Worm (Caenorhabditis elegans) whole organism, late embryonic: ENCODE measurements around the gene cpt-5.

ENCODE experiments used
- C08G9.2 ChIP-seq: sonication (generic microtip); optimal IDR thresholded peaks from 2 replicates; lab custom pipeline; 2016; ENCODE audit warnings: mild to moderate bottlenecking, missing genetic modification characterization, moderate library complexity, missing compliant biosample characterization
- F13H6.1 ChIP-seq: sonication (generic microtip); optimal IDR thresholded peaks from 2 replicates; lab custom pipeline; 2016; ENCODE audit warnings: missing genetic modification characterization, missing compliant biosample characterization
- K09A11.1 ChIP-seq: sonication (generic microtip); optimal IDR thresholded peaks from 2 replicates; lab custom pipeline; 2017; ENCODE audit warnings: antibody characterized with exemption, mild to moderate bottlenecking, missing genetic modification characterization, missing compliant biosample characterization; ENCODE audit not compliant: insufficient read depth
- ceh-14 ChIP-seq: sonication (generic microtip); optimal IDR thresholded peaks from 2 replicates; lab custom pipeline; 2016; ENCODE audit warnings: missing genotype, missing genetic modification characterization, missing compliant biosample characterization
- ceh-2 ChIP-seq: sonication (generic microtip); optimal IDR thresholded peaks from 2 replicates; lab custom pipeline; 2016; ENCODE audit warnings: missing genotype, missing genetic modification characterization, missing compliant biosample characterization
- ceh-22 ChIP-seq: sonication (generic microtip); optimal IDR thresholded peaks from 2 replicates; lab custom pipeline; 2017; ENCODE audit warnings: missing biosample characterization, missing genetic modification characterization
- ceh-30 ChIP-seq: fragments of 150-350 bp; optimal IDR thresholded peaks from 2 replicates; lab custom pipeline; 2014; ENCODE audit warnings: missing biosample characterization, missing genetic modification characterization
- ceh-31 ChIP-seq: sonication (generic microtip); optimal IDR thresholded peaks from 2 replicates; lab custom pipeline; 2016; ENCODE audit warnings: missing genetic modification characterization, missing compliant biosample characterization
- ceh-9 ChIP-seq: sonication (generic microtip); optimal IDR thresholded peaks from 2 replicates; lab custom pipeline; 2016; ENCODE audit warnings: mild to moderate bottlenecking, missing genetic modification characterization, inconsistent platforms, missing compliant biosample characterization
- che-1 ChIP-seq: sonication (generic microtip); optimal IDR thresholded peaks from 2 replicates; lab custom pipeline; 2016; ENCODE audit warnings: mild to moderate bottlenecking, missing genetic modification characterization, missing compliant biosample characterization
- dmd-4 ChIP-seq: sonication (generic microtip); optimal IDR thresholded peaks from 2 replicates; lab custom pipeline; 2016; ENCODE audit warnings: borderline replicate concordance, missing genetic modification characterization, missing compliant biosample characterization
- dve-1 ChIP-seq: sonication (generic microtip); optimal IDR thresholded peaks from 2 replicates; lab custom pipeline; 2017; ENCODE audit warnings: antibody characterized with exemption, mild to moderate bottlenecking, missing genetic modification characterization, missing compliant biosample characterization
- fkh-6 ChIP-seq: sonication (generic microtip); optimal IDR thresholded peaks from 2 replicates; lab custom pipeline; 2016; ENCODE audit warnings: missing genetic modification characterization, missing compliant biosample characterization
- hlh-15 ChIP-seq: sonication (generic microtip); optimal IDR thresholded peaks from 2 replicates; lab custom pipeline; 2016; ENCODE audit warnings: missing genetic modification characterization, missing compliant biosample characterization
- hlh-6 ChIP-seq: sonication (generic microtip); optimal IDR thresholded peaks from 2 replicates; lab custom pipeline; 2016; ENCODE audit warnings: missing genotype, missing genetic modification characterization, missing compliant biosample characterization
- mec-3 ChIP-seq: sonication (generic microtip); optimal IDR thresholded peaks from 2 replicates; lab custom pipeline; 2016; ENCODE audit warnings: borderline replicate concordance, missing genetic modification characterization, missing compliant biosample characterization
- nhr-11 ChIP-seq: fragments of 150-350 bp; optimal IDR thresholded peaks from 2 replicates; lab custom pipeline; 2014; ENCODE audit warnings: missing biosample characterization, missing genetic modification characterization
- nhr-232 ChIP-seq: sonication (generic microtip); optimal IDR thresholded peaks from 2 replicates; lab custom pipeline; 2016; ENCODE audit warnings: missing genetic modification characterization, missing compliant biosample characterization
- npax-4 ChIP-seq: sonication (generic microtip); optimal IDR thresholded peaks from 2 replicates; lab custom pipeline; 2016; ENCODE audit warnings: missing genetic modification characterization, missing compliant biosample characterization
- pros-1 ChIP-seq: fragments of 150-350 bp; optimal IDR thresholded peaks from 2 replicates; lab custom pipeline; 2014; ENCODE audit warnings: missing biosample characterization, missing genetic modification reagents, missing genetic modification characterization
- ref-2 ChIP-seq: sonication (generic microtip); optimal IDR thresholded peaks from 2 replicates; lab custom pipeline; 2016; ENCODE audit warnings: missing genetic modification characterization, missing compliant biosample characterization
- rnt-1 ChIP-seq: sonication (generic microtip); optimal IDR thresholded peaks from 2 replicates; lab custom pipeline; 2016; ENCODE audit warnings: missing genetic modification characterization, missing compliant biosample characterization
- sox-2 ChIP-seq: fragments of 200-800 bp; sonication (Bioruptor generic); IDR thresholded peaks from 2 replicates; pipeline ENCODE4 v1.3.6; 2022; ENCODE audit warnings: missing genetic modification reagents, missing genetic modification characterization, missing compliant biosample characterization
- syd-9 ChIP-seq: sonication (generic microtip); optimal IDR thresholded peaks from 2 replicates; lab custom pipeline; 2016; ENCODE audit warnings: mild to moderate bottlenecking, missing genetic modification characterization, moderate library complexity, missing compliant biosample characterization
- tbx-2 ChIP-seq: sonication (generic microtip); optimal IDR thresholded peaks from 2 replicates; lab custom pipeline; 2016; ENCODE audit warnings: missing genetic modification characterization, missing compliant biosample characterization
- ttx-3 ChIP-seq: sonication (generic microtip); optimal IDR thresholded peaks from 2 replicates; lab custom pipeline; 2016; ENCODE audit warnings: missing genetic modification reagents, missing genetic modification characterization, missing compliant biosample characterization
- unc-55 ChIP-seq: sonication (generic microtip); optimal IDR thresholded peaks from 2 replicates; lab custom pipeline; 2017; ENCODE audit warnings: missing biosample characterization, missing genetic modification reagents, missing genetic modification characterization
- unc-86 ChIP-seq: sonication (generic microtip); optimal IDR thresholded peaks from 2 replicates; lab custom pipeline; 2016; ENCODE audit warnings: missing genetic modification characterization, missing compliant biosample characterization
- ztf-16 ChIP-seq: sonication (generic microtip); optimal IDR thresholded peaks from 2 replicates; lab custom pipeline; 2017; ENCODE audit warnings: missing genetic modification characterization, missing compliant biosample characterization

cpt-5 gene

ce11 chrV:13839433-13839832, 33.6 kb upstream of the cpt-5 start, which contains the start of gene F55B12.10:
F55B12.10 (plus strand) TSS chrV:13839733.
- TF ChIP-seq hlh-15 (no peak), hlh-6 (tag; lab: Kevin White, UChicago) (no peak)

- no peak for TF ChIP-seq tbx-2 (tag; lab: Kevin White, UChicago)
- no peak for TF ChIP-seq dve-1
- no peak for TF ChIP-seq unc-55 (GFP tag; lab: Kevin White, UChicago)
- TF ChIP-seq C08G9.2 (tag; lab: Kevin White, UChicago), result no peak
- TF ChIP-seq rnt-1 (tag; lab: Kevin White, UChicago), result no peak
These were observed 32.1 kb upstream of the cpt-5 start, which contains the start of gene srx-17 for ce11 chrV:13840909-13841308. srx-17 (plus strand) TSS chrV:13841209.

- TF ChIP-seq ttx-3 (tag; lab: Kevin White, UChicago), result no peak
- TF ChIP-seq ceh-30, result no peak
These were observed 29.8 kb upstream of the cpt-5 start, which contains the start of gene srx-130 for ce11 chrV:13843147-13843546. srx-130 (plus strand) TSS chrV:13843447.

- no peak for TF ChIP-seq nhr-11 (tag; lab: Kevin White, UChicago)
- TF ChIP-seq ceh-22 (tag; lab: Kevin White, UChicago), result no peak
- no peak for TF ChIP-seq ztf-16
- TF ChIP-seq dmd-4 (tag; lab: Kevin White, UChicago), result no peak
These were observed 27.9 kb upstream of the cpt-5 start, which contains the start of gene srx-131 for ce11 chrV:13845136-13845535. srx-131 (plus strand) TSS chrV:13845436.

- TF ChIP-seq ceh-9 (no peak), npax-4 (tag; lab: Kevin White, UChicago) (no peak), ref-2 (tag; lab: Kevin White, UChicago) (no peak)
These were observed 24.6 kb upstream of the cpt-5 start, which contains the start of gene srx-133 for ce11 chrV:13848379-13848778. srx-133 (plus strand) TSS chrV:13848679.

- no peak for TF ChIP-seq K09A11.1 (tag; lab: Kevin White, UChicago)
These were observed 22.8 kb upstream of the cpt-5 start, which contains the start of gene hpx-2 for ce11 chrV:13850170-13850569. hpx-2 (plus strand) TSS chrV:13850470.

ce11 chrV:13854306-13854705, 18.7 kb upstream of the cpt-5 start, which contains the start of gene ttr-21:
ttr-21 (minus strand) TSS chrV:13854405.
- TF ChIP-seq pros-1 (tag; lab: Kevin White, UChicago) (no peak), syd-9 (tag; lab: Kevin White, UChicago) (no peak), nhr-11 (tag; lab: Kevin White, UChicago) (no peak), F13H6.1 (no peak)

ce11 chrV:13856376-13856775, 16.6 kb upstream of the cpt-5 start, which contains the start of gene srx-134:
srx-134 (minus strand) TSS chrV:13856476.
- TF ChIP-seq sox-2 (GFP tag; lab: Robert Waterston, UW) (no peak), K09A11.1 (tag; lab: Kevin White, UChicago) (no peak)

- TF ChIP-seq ceh-14 (tag; lab: Kevin White, UChicago) (no peak), ceh-2 (tag; lab: Kevin White, UChicago) (no peak), nhr-232 (tag; lab: Kevin White, UChicago) (no peak), fkh-6 (tag; lab: Kevin White, UChicago) (no peak), mec-3 (tag; lab: Kevin White, UChicago) (no peak), ceh-31 (tag; lab: Kevin White, UChicago) (no peak), che-1 (tag; lab: Kevin White, UChicago) (no peak), unc-86 (tag; lab: Kevin White, UChicago) (no peak), nhr-11 (tag; lab: Kevin White, UChicago) (no peak)
These were observed 15.9 kb upstream of the cpt-5 start, which contains the start of gene srx-136 for ce11 chrV:13857132-13857531. srx-136 (plus strand) TSS chrV:13857432.
